Worm (Caenorhabditis elegans) whole organism, L3 larva: ENCODE measurements around the gene F21A3.4.

Experiments used
- egl-27 ChIP-seq: sonication (generic microtip); optimal IDR thresholded peaks from 4 replicates; lab custom pipeline; 2017; ENCODE audit warnings: missing biosample characterization, missing genetic modification reagents, missing genetic modification characterization
- elt-3 ChIP-seq, 3 experiments: fragments of 150-350 bp in 1 of 3; sonication (generic microtip) in 2 of 3; optimal IDR thresholded peaks; 2 replicates in 2 of 3; 4 replicates in 1 of 3; lab custom pipeline; 2014 to 2017; ENCODE audit warnings: missing biosample characterization in 3 of 3, missing genetic modification characterization in 3 of 3
- fkh-10 ChIP-seq: sonication (generic microtip); optimal IDR thresholded peaks from 2 replicates; lab custom pipeline; 2017; ENCODE audit warnings: missing biosample characterization, missing genetic modification reagents, missing genetic modification characterization
- fos-1 ChIP-seq: fragments of 150-350 bp; optimal IDR thresholded peaks from 2 replicates; lab custom pipeline; 2014; ENCODE audit warnings: missing biosample characterization, missing genetic modification characterization
- hmg-11 ChIP-seq: sonication (generic microtip); optimal IDR thresholded peaks from 2 replicates; lab custom pipeline; 2016; ENCODE audit warnings: missing genetic modification characterization, missing compliant biosample characterization
- lin-39 ChIP-seq: fragments of 150-350 bp; optimal IDR thresholded peaks from 2 replicates; lab custom pipeline; 2018; ENCODE audit warnings: missing biosample characterization, missing genetic modification reagents, missing genetic modification characterization
- snpc-4 ChIP-seq: fragments of 150-350 bp; optimal IDR thresholded peaks from 2 replicates; lab custom pipeline; 2014; ENCODE audit warnings: missing biosample characterization, missing genetic modification characterization
- zag-1 ChIP-seq: fragments of 150-350 bp; optimal IDR thresholded peaks from 2 replicates; lab custom pipeline; 2014; ENCODE audit warnings: missing biosample characterization, missing genetic modification characterization

DNA sequence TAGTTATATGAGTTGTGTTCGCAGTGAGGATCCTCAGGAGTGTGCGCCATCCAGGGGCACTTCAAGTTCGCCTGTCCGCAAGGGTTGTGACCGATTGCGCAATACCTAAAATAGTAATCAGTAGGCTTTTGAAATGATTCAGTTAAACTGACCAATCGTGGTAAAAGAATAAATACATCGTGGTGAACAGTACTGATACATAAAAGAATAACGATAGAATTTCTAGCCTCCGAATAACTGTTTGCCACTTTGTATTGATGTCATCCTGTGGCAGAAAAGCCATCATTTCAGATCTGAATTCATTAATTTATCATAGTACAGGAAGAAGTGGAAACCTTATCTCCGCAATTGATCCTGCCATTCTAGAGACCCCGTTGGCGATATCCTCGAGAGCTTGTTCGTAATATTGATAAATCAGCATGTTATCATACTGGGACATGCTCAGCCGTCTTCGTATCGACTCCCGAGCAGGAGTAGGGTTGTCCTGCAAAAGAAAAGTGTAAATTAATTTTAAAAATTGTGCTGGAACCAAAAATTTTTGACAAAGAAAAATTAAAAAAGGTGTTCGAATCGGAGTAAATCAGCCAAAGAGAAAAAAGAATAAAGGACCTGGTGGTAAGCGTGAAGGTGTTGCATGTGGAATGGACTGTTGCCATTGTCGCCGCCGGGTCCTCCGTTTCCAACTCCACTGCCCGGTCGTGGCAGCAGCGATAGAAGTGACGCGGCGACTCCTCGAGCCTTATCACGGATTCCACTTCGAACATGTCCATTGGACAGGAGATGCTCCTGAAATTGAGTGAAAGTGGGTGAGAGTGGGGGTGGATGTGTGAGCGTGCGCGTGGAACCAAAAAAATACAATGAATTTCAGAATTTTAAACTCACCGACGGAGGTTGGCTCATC is 23.3 kb upstream of the F21A3.4 start:
- TF ChIP-seq fkh-10 (GFP tag; lab: Kevin White, UChicago) (no peak), hmg-11 (no peak), fos-1 (no peak), lin-39 (tag; lab: Kevin White, UChicago) (no peak), elt-3 (tag; optimal IDR thresholded peaks at IDR 0.05; lab: Kevin White, UChicago) (no peak), egl-27 (no peak), snpc-4 (tag; lab: Kevin White, UChicago) (no peak), zag-1 (tag; lab: Kevin White, UChicago) (no peak)
